Worm (Caenorhabditis elegans): ENCODE measurements around the gene famh-161.

Gene famh-161

ce11 chrV:20497537-20497936 lies 36.4 kb downstream of the famh-161 start (continued):
- TF ChIP-seq nhr-28 (tag; optimal IDR thresholded peaks at IDR 0.05): no peak
- TF ChIP-seq fos-1 (tag; optimal IDR thresholded peaks at IDR 0.05): no peak
- TF ChIP-seq daf-19 (GFP tag; conservative IDR thresholded peaks at IDR 0.05): no peak

ce11 chrV:20493271-20494231 lies 40.4 kb downstream of the famh-161 start, which contains the start of gene B0250.5:
Gene B0250.5 (plus strand): TSS chrV:20493924.
- TF ChIP-seq hlh-11 (tag; optimal IDR thresholded peaks at IDR 0.05): no peak
- TF ChIP-seq lsy-2 (tag; optimal IDR thresholded peaks at IDR 0.05): peak in 1 of 2 experiments; percentile 54
- no peak for TF ChIP-seq zip-2 (tag; optimal IDR thresholded peaks at IDR 0.05)
- TF ChIP-seq spr-1 (tag; optimal IDR thresholded peaks at IDR 0.05): no peak
- peak; percentile 65 for TF ChIP-seq dpl-1 (GFP tag; optimal IDR thresholded peaks at IDR 0.05)
- TF ChIP-seq mep-1 (tag; optimal IDR thresholded peaks at IDR 0.05): peak; percentile 17
- TF ChIP-seq mdl-1 (tag; optimal IDR thresholded peaks at IDR 0.05): peak in 1 of 2 experiments; percentile 36
- TF ChIP-seq dve-1 (tag; optimal IDR thresholded peaks at IDR 0.05; ENCODE audit: insufficient read depth): peak; percentile 45
- TF ChIP-seq tra-1 (GFP tag; IDR thresholded peaks at IDR 0.05): no peak
- no peak for TF ChIP-seq ztf-11 (tag; optimal IDR thresholded peaks at IDR 0.05)
- TF ChIP-seq daf-16 (GFP tag; optimal IDR thresholded peaks at IDR 0.05): no peak
- TF ChIP-seq daf-16 (tag; optimal IDR thresholded peaks at IDR 0.05): no peak
- peak; percentile 21; the same call in 1 of the 2 replicates for TF ChIP-seq lin-38 (GFP tag; IDR thresholded peaks at IDR 0.05)
- TF ChIP-seq pqm-1 (tag; optimal IDR thresholded peaks at IDR 0.05): no peak
- no peak for TF ChIP-seq mes-2 (tag; optimal IDR thresholded peaks at IDR 0.05; ENCODE audit: poor library complexity, severe bottlenecking)
- TF ChIP-seq ctbp-1 (GFP tag; IDR thresholded peaks at IDR 0.05): no peak
- no peak for TF ChIP-seq nhr-42 (GFP tag; IDR thresholded peaks at IDR 0.05)
- no peak for TF ChIP-seq Y48G9A.11 (GFP tag; IDR thresholded peaks at IDR 0.05)
- no peak for TF ChIP-seq attf-4 (tag; optimal IDR thresholded peaks at IDR 0.05)
- no peak for TF ChIP-seq nhr-11 (tag; optimal IDR thresholded peaks at IDR 0.05)
- TF ChIP-seq madf-9 (GFP tag; conservative IDR thresholded peaks at IDR 0.05): no peak
- no peak for TF ChIP-seq snpc-4 (tag; optimal IDR thresholded peaks at IDR 0.05)
- peak; percentile 35 for TF ChIP-seq hlh-30 (tag; optimal IDR thresholded peaks at IDR 0.05; ENCODE audit: insufficient read depth)
- no peak for TF ChIP-seq ceh-32 (tag; optimal IDR thresholded peaks at IDR 0.05; ENCODE audit: poor library complexity)
- TF ChIP-seq egl-43 (GFP tag; IDR thresholded peaks at IDR 0.05): no peak
- no peak for TF ChIP-seq nhr-111 (GFP tag; optimal IDR thresholded peaks at IDR 0.05)
- TF ChIP-seq dmd-6 (GFP tag; IDR thresholded peaks at IDR 0.05): peak; percentile 34; the same call in 1 of the 2 replicates
- TF ChIP-seq unc-130 (GFP tag; optimal IDR thresholded peaks at IDR 0.05): no peak
- TF ChIP-seq vab-7 (GFP tag; IDR thresholded peaks at IDR 0.05): no peak
- TF ChIP-seq F44E2.7 (GFP tag; IDR thresholded peaks at IDR 0.05): 0 out of 2 replicates have a peak, but pooled peaks have one; percentile 65
- TF ChIP-seq hif-1 (tag; optimal IDR thresholded peaks at IDR 0.05): peak in 1 of 2 experiments; percentile 35
- TF ChIP-seq nhr-48 (tag; optimal IDR thresholded peaks at IDR 0.05): no peak
- TF ChIP-seq duxl-1 (tag; optimal IDR thresholded peaks at IDR 0.05; ENCODE audit: poor library complexity): peak; percentile 3
- TF ChIP-seq egl-27 (tag; optimal IDR thresholded peaks at IDR 0.05): no peak
- TF ChIP-seq lin-13 (GFP tag; optimal IDR thresholded peaks at IDR 0.05): no peak
